Worm (Caenorhabditis elegans) whole organism, L1 larva: ENCODE results near the gene M110.8.

Experiments used
- C16A3.4 ChIP-seq: fragments of 150-350 bp; optimal IDR thresholded peaks from 2 replicates; lab custom pipeline; 2014; ENCODE audit warnings: missing biosample characterization, missing genetic modification characterization
- C34B4.2 ChIP-seq: sonication (generic microtip); optimal IDR thresholded peaks from 2 replicates; lab custom pipeline; 2017; ENCODE audit warnings: mild to moderate bottlenecking, missing genetic modification characterization, missing compliant biosample characterization
- F16B12.6 ChIP-seq: fragments of 150-350 bp; optimal IDR thresholded peaks from 2 replicates; lab custom pipeline; 2014; ENCODE audit warnings: missing biosample characterization, missing genetic modification characterization
- Y116A8C.19 ChIP-seq: sonication (generic microtip); optimal IDR thresholded peaks from 2 replicates; lab custom pipeline; 2016; ENCODE audit warnings: missing compliant biosample characterization, missing genetic modification characterization, borderline replicate concordance
- alr-1 ChIP-seq: fragments of 200-800 bp; sonication (Bioruptor generic); optimal IDR thresholded peaks from 2 replicates; lab custom pipeline; 2018; ENCODE audit warnings: borderline replicate concordance, mild to moderate bottlenecking, missing genetic modification characterization, missing compliant biosample characterization
- ama-1 ChIP-seq: fragments of 150-350 bp; optimal IDR thresholded peaks from 2 replicates; lab custom pipeline; 2014
- blmp-1 ChIP-seq: fragments of 150-350 bp; optimal IDR thresholded peaks from 2 replicates; lab custom pipeline; 2014; ENCODE audit warnings: missing biosample characterization, missing genetic modification characterization
- ceh-63 ChIP-seq: fragments of 200-800 bp; sonication (Bioruptor generic); optimal IDR thresholded peaks from 2 replicates; lab custom pipeline; 2018; ENCODE audit warnings: mild to moderate bottlenecking, missing genetic modification characterization, missing compliant biosample characterization
- ceh-82 ChIP-seq, 3 experiments: fragments of 150-350 bp in 1 of 3; sonication (generic microtip) in 2 of 3; optimal IDR thresholded peaks; 2 replicates each; lab custom pipeline; 2014 to 2017; ENCODE audit warnings: missing biosample characterization in 3 of 3, missing genetic modification characterization in 3 of 3
- ceh-88 ChIP-seq: fragments of 200-800 bp; sonication (Bioruptor generic); IDR thresholded peaks from 2 replicates; pipeline ENCODE4 v1.3.6; 2022; ENCODE audit warnings: missing genetic modification characterization, missing compliant biosample characterization
- ces-1 ChIP-seq: fragments of 150-350 bp; optimal IDR thresholded peaks from 2 replicates; lab custom pipeline; 2014; ENCODE audit warnings: missing biosample characterization, missing genetic modification reagents, missing genetic modification characterization
- dpl-1 ChIP-seq, 3 experiments: fragments of 150-350 bp in 2 of 3; sonication (generic microtip) in 1 of 3; optimal IDR thresholded peaks; 2 replicates each; lab custom pipeline; 2014 to 2017; ENCODE audit warnings: missing biosample characterization in 3 of 3, missing genetic modification characterization in 3 of 3, missing genetic modification reagents in 3 of 3
- egl-27 ChIP-seq, 2 experiments: fragments of 150-350 bp in 1 of 2; sonication (generic microtip); optimal IDR thresholded peaks; 3 replicates each; lab custom pipeline; 2017 to 2018; ENCODE audit warnings: missing biosample characterization in 2 of 2, missing genetic modification characterization in 2 of 2, missing genetic modification reagents in 2 of 2
- elt-2 ChIP-seq: sonication (generic microtip); optimal IDR thresholded peaks from 2 replicates; lab custom pipeline; 2016; ENCODE audit warnings: missing genetic modification characterization, mild to moderate bottlenecking, inconsistent platforms, missing compliant biosample characterization, missing genetic modification reagents
- elt-3 ChIP-seq, 6 experiments: fragments of 150-350 bp in 1 of 6; sonication (generic microtip); optimal IDR thresholded peaks; 2 replicates each; lab custom pipeline; 2017 to 2018; ENCODE audit warnings: missing biosample characterization in 6 of 6, missing genetic modification characterization in 6 of 6, inconsistent platforms in 1 of 6
- fkh-4 ChIP-seq: sonication (generic microtip); optimal IDR thresholded peaks from 2 replicates; lab custom pipeline; 2016; ENCODE audit warnings: missing compliant biosample characterization, missing genetic modification characterization, borderline replicate concordance
- fkh-8 ChIP-seq: sonication (generic microtip); optimal IDR thresholded peaks from 2 replicates; lab custom pipeline; 2016; ENCODE audit warnings: mild to moderate bottlenecking, missing genetic modification characterization, missing compliant biosample characterization
- fos-1 ChIP-seq: fragments of 150-350 bp; optimal IDR thresholded peaks from 2 replicates; lab custom pipeline; 2014; ENCODE audit warnings: missing biosample characterization, missing genetic modification characterization
- hlh-4 ChIP-seq: sonication (generic microtip); optimal IDR thresholded peaks from 2 replicates; lab custom pipeline; 2016; ENCODE audit warnings: mild to moderate bottlenecking, missing genetic modification characterization, missing compliant biosample characterization
- lin-13 ChIP-seq: fragments of 150-350 bp; optimal IDR thresholded peaks from 2 replicates; lab custom pipeline; 2014; ENCODE audit warnings: missing biosample characterization, missing genetic modification reagents, missing genetic modification characterization
- lin-14 ChIP-seq: fragments of 200-800 bp; sonication (Bioruptor generic); optimal IDR thresholded peaks from 2 replicates; lab custom pipeline; 2018; ENCODE audit warnings: mild to moderate bottlenecking, missing genetic modification characterization, moderate library complexity, missing compliant biosample characterization
- lin-15B ChIP-seq: fragments of 150-350 bp; sonication (generic microtip); optimal IDR thresholded peaks from 3 replicates; lab custom pipeline; 2014; ENCODE audit warnings: missing biosample characterization, missing genetic modification characterization
- lin-35 ChIP-seq, 2 experiments: fragments of 150-350 bp; optimal IDR thresholded peaks; 2 replicates each; lab custom pipeline; 2014; ENCODE audit warnings: missing biosample characterization in 2 of 2, missing genetic modification characterization in 2 of 2, missing genetic modification reagents in 2 of 2
- lir-3 ChIP-seq: sonication (generic microtip); optimal IDR thresholded peaks from 2 replicates; lab custom pipeline; 2016; ENCODE audit warnings: mild to moderate bottlenecking, missing genetic modification characterization, moderate library complexity, missing compliant biosample characterization; ENCODE audit not compliant: poor library complexity
- mab-9 ChIP-seq: fragments of 200-800 bp; sonication (Bioruptor generic); IDR thresholded peaks from 2 replicates; pipeline ENCODE4 v1.3.6; 2022; ENCODE audit warnings: missing genetic modification reagents, missing genetic modification characterization, missing compliant biosample characterization
- mef-2 ChIP-seq: fragments of 150-350 bp; optimal IDR thresholded peaks from 2 replicates; lab custom pipeline; 2014; ENCODE audit warnings: missing biosample characterization, missing genetic modification characterization
- mep-1 ChIP-seq: fragments of 150-350 bp; optimal IDR thresholded peaks from 2 replicates; lab custom pipeline; 2014; ENCODE audit warnings: missing biosample characterization, missing genetic modification characterization
- nhr-11 ChIP-seq: fragments of 150-350 bp; optimal IDR thresholded peaks from 2 replicates; lab custom pipeline; 2014; ENCODE audit warnings: missing biosample characterization, missing genetic modification characterization
- nhr-19 ChIP-seq: fragments of 200-800 bp; sonication (Bioruptor generic); conservative IDR thresholded peaks from 2 replicates; pipeline ENCODE4 v1.3.6; 2022; ENCODE audit warnings: missing genetic modification characterization, missing compliant biosample characterization
- nhr-20 ChIP-seq: sonication (generic microtip); optimal IDR thresholded peaks from 2 replicates; lab custom pipeline; 2016; ENCODE audit warnings: mild to moderate bottlenecking, missing genetic modification characterization, missing compliant biosample characterization
- nhr-237 ChIP-seq: fragments of 150-350 bp; optimal IDR thresholded peaks from 2 replicates; lab custom pipeline; 2014; ENCODE audit warnings: missing biosample characterization, missing genetic modification characterization
- nhr-28 ChIP-seq: fragments of 150-350 bp; optimal IDR thresholded peaks from 2 replicates; lab custom pipeline; 2014; ENCODE audit warnings: missing biosample characterization, missing genetic modification characterization
- nhr-71 ChIP-seq: sonication (generic microtip); optimal IDR thresholded peaks from 2 replicates; lab custom pipeline; 2016; ENCODE audit warnings: mild to moderate bottlenecking, missing genetic modification characterization, moderate library complexity, missing compliant biosample characterization
- nhr-76 ChIP-seq: sonication (generic microtip); optimal IDR thresholded peaks from 2 replicates; lab custom pipeline; 2017; ENCODE audit warnings: missing biosample characterization, missing genetic modification characterization
- nhr-77 ChIP-seq: fragments of 150-350 bp; optimal IDR thresholded peaks from 2 replicates; lab custom pipeline; 2014; ENCODE audit warnings: missing biosample characterization, missing genetic modification characterization
- nhr-84 ChIP-seq: sonication (generic microtip); optimal IDR thresholded peaks from 2 replicates; lab custom pipeline; 2017; ENCODE audit warnings: missing biosample characterization, missing genetic modification characterization
- nhr-85 ChIP-seq: sonication (generic microtip); peaks from one replicate; lab custom pipeline; 2016; ENCODE audit warnings: missing genetic modification characterization, inconsistent platforms, missing compliant biosample characterization
- nhr-90 ChIP-seq: sonication (generic microtip); optimal IDR thresholded peaks from 2 replicates; lab custom pipeline; 2016; ENCODE audit warnings: mild to moderate bottlenecking, missing genetic modification characterization, missing compliant biosample characterization; ENCODE audit not compliant: poor library complexity
- pag-3 ChIP-seq: sonication (generic microtip); optimal IDR thresholded peaks from 2 replicates; lab custom pipeline; 2017; ENCODE audit warnings: missing genetic modification characterization, mild to moderate bottlenecking, missing compliant biosample characterization, antibody characterized with exemption, borderline replicate concordance; ENCODE audit not compliant: insufficient read depth
- pax-3 ChIP-seq: fragments of 200-800 bp; sonication (Bioruptor generic); optimal IDR thresholded peaks from 2 replicates; lab custom pipeline; 2018; ENCODE audit warnings: mild to moderate bottlenecking, missing genetic modification characterization, moderate library complexity, missing compliant biosample characterization
- rnt-1 ChIP-seq: sonication (generic microtip); optimal IDR thresholded peaks from 2 replicates; lab custom pipeline; 2016; ENCODE audit warnings: mild to moderate bottlenecking, missing genetic modification characterization, moderate library complexity, missing compliant biosample characterization
- skn-1 ChIP-seq: fragments of 150-350 bp; optimal IDR thresholded peaks from 2 replicates; lab custom pipeline; 2014; ENCODE audit warnings: missing biosample characterization, missing genetic modification characterization
- sox-4 ChIP-seq: sonication (generic microtip); optimal IDR thresholded peaks from 2 replicates; lab custom pipeline; 2016; ENCODE audit warnings: missing genetic modification characterization, missing compliant biosample characterization
- sup-37 ChIP-seq: fragments of 200-800 bp; sonication (Bioruptor generic); optimal IDR thresholded peaks from 2 replicates; lab custom pipeline; 2018; ENCODE audit warnings: mild to moderate bottlenecking, missing genetic modification characterization, missing compliant biosample characterization
- swsn-7 ChIP-seq: sonication (generic microtip); optimal IDR thresholded peaks from 2 replicates; lab custom pipeline; 2016; ENCODE audit warnings: missing genetic modification characterization, missing compliant biosample characterization
- tbx-2 ChIP-seq: sonication (generic microtip); optimal IDR thresholded peaks from 2 replicates; lab custom pipeline; 2016; ENCODE audit warnings: missing genetic modification characterization, missing compliant biosample characterization
- tlp-1 ChIP-seq: fragments of 150-350 bp; optimal IDR thresholded peaks from 2 replicates; lab custom pipeline; 2014; ENCODE audit warnings: missing biosample characterization, missing genetic modification characterization
- unc-30 ChIP-seq: sonication (generic microtip); optimal IDR thresholded peaks from 2 replicates; lab custom pipeline; 2017; ENCODE audit warnings: missing biosample characterization, missing genetic modification characterization
- unc-98 ChIP-seq: fragments of 200-800 bp; sonication (Bioruptor generic); IDR thresholded peaks from 2 replicates; pipeline ENCODE4 v1.3.6; 2022; ENCODE audit warnings: missing genetic modification characterization, missing compliant biosample characterization
- vab-15 ChIP-seq: sonication (generic microtip); optimal IDR thresholded peaks from 2 replicates; lab custom pipeline; 2017; ENCODE audit warnings: missing genotype, mild to moderate bottlenecking, missing genetic modification characterization, missing compliant biosample characterization
- zag-1 ChIP-seq: fragments of 150-350 bp; optimal IDR thresholded peaks from 2 replicates; lab custom pipeline; 2014; ENCODE audit warnings: missing biosample characterization, missing genetic modification characterization
- zip-4 ChIP-seq: fragments of 200-800 bp; sonication (Bioruptor generic); optimal IDR thresholded peaks from 2 replicates; lab custom pipeline; 2018; ENCODE audit warnings: mild to moderate bottlenecking, missing genetic modification characterization, moderate library complexity, missing compliant biosample characterization
- ztf-11 ChIP-seq, 2 experiments: sonication (generic microtip); optimal IDR thresholded peaks; 2 replicates each; lab custom pipeline; 2016 to 2017; ENCODE audit warnings: missing genetic modification characterization in 2 of 2, missing biosample characterization in 1 of 2, missing compliant biosample characterization in 1 of 2

M110.8 gene

ce11 chrII:8162120-8162648, 47.2 kb downstream of the M110.8 start, which contains the start of the genes emb-27 and rrf-3 (continued):
- TF ChIP-seq fkh-8 (no peak), nhr-237 (no peak), ama-1 (no peak), mab-9 (GFP tag; lab: Robert Waterston, UW) (no peak), skn-1 (peak; percentile 68), unc-98 (GFP tag; lab: Robert Waterston, UW) (no peak), unc-30 (no peak), lin-35 (GFP tag; optimal IDR thresholded peaks at IDR 0.05; lab: Kevin White, UChicago) (peak; percentile 75 to 83), ces-1 (GFP tag; lab: Kevin White, UChicago) (no peak), hlh-4 (no peak), blmp-1 (tag; lab: Kevin White, UChicago) (no peak), dpl-1 (GFP tag; optimal IDR thresholded peaks at IDR 0.05; lab: Kevin White, UChicago) (peak; percentile 65 to 84 (median 73)), lin-15B (peak; percentile 84), nhr-71 (tag; lab: Kevin White, UChicago) (no peak), sox-4 (no peak), fkh-4 (tag; lab: Kevin White, UChicago) (no peak), nhr-11 (tag; lab: Kevin White, UChicago) (no peak), zip-4 (GFP tag; lab: Kevin White, UChicago) (no peak), pax-3 (tag; lab: Kevin White, UChicago) (no peak), fos-1 (tag; lab: Kevin White, UChicago) (no peak), F16B12.6 (tag; lab: Kevin White, UChicago) (peak; percentile 42), ceh-82 (tag; optimal IDR thresholded peaks at IDR 0.05; lab: Kevin White, UChicago) (peak in 1 of 3 experiments; percentile 51), nhr-28 (tag; lab: Kevin White, UChicago) (no peak), nhr-19 (GFP tag; lab: Robert Waterston, UW) (no peak), mep-1 (tag; lab: Kevin White, UChicago) (peak; percentile 84), nhr-76 (no peak), zag-1 (tag; lab: Kevin White, UChicago) (no peak), elt-3 (tag; optimal IDR thresholded peaks at IDR 0.05; lab: Kevin White, UChicago) (no peak), nhr-90 (tag; lab: Kevin White, UChicago) (no peak), swsn-7 (peak; percentile 14), Y116A8C.19 (tag; lab: Kevin White, UChicago) (no peak), egl-27 (tag; optimal IDR thresholded peaks at IDR 0.05; lab: Kevin White, UChicago) (no peak), rnt-1 (peak; percentile 34), nhr-85 (peak; percentile 33), alr-1 (tag; lab: Kevin White, UChicago) (no peak), nhr-20 (peak; percentile 15), lin-14 (peak; percentile 64), lin-13 (GFP tag; lab: Kevin White, UChicago) (peak; percentile 16), ceh-63 (no peak), C16A3.4 (tag; lab: Kevin White, UChicago) (peak; percentile 77), tbx-2 (no peak), tlp-1 (tag; lab: Kevin White, UChicago) (no peak), C34B4.2 (tag; lab: Kevin White, UChicago) (no peak), vab-15 (tag; lab: Kevin White, UChicago) (no peak), sup-37 (GFP tag; lab: Kevin White, UChicago) (no peak), ztf-11 (tag; optimal IDR thresholded peaks at IDR 0.05; lab: Kevin White, UChicago) (no peak), elt-2 (tag; lab: Kevin White, UChicago) (no peak), nhr-84 (tag; lab: Kevin White, UChicago) (no peak), lir-3 (tag; lab: Kevin White, UChicago) (no peak), mef-2 (no peak), ceh-88 (GFP tag; lab: Robert Waterston, UW) (no peak), pag-3 (no peak), nhr-77 (no peak)
